Worm (Caenorhabditis elegans) whole organism, mixed stage, embryonic: ENCODE data around the gene F12E12.1.

Experiments used
- bed-3 ChIP-seq: fragments of 200-800 bp; sonication (Bioruptor generic); optimal IDR thresholded peaks from 3 replicates; lab custom pipeline; 2018; ENCODE audit warnings: mild to moderate bottlenecking, missing genetic modification characterization, moderate library complexity, missing compliant biosample characterization
- blmp-1 ChIP-seq: fragments of 150-350 bp; optimal IDR thresholded peaks from 2 replicates; lab custom pipeline; 2014; ENCODE audit warnings: missing biosample characterization, missing genetic modification characterization
- ceh-39 ChIP-seq: fragments of 150-350 bp; optimal IDR thresholded peaks from 2 replicates; lab custom pipeline; 2014; ENCODE audit warnings: missing biosample characterization, missing genetic modification characterization
- cnd-1 ChIP-seq: fragments of 200-800 bp; sonication (Bioruptor generic); optimal IDR thresholded peaks from 2 replicates; lab custom pipeline; 2018; ENCODE audit warnings: mild to moderate bottlenecking, missing genetic modification characterization, missing compliant biosample characterization
- lin-13 ChIP-seq: fragments of 150-350 bp; optimal IDR thresholded peaks from 2 replicates; lab custom pipeline; 2014; ENCODE audit warnings: missing biosample characterization, missing genetic modification characterization
- nhr-237 ChIP-seq: fragments of 150-350 bp; optimal IDR thresholded peaks from 2 replicates; lab custom pipeline; 2014; ENCODE audit warnings: missing biosample characterization, missing genetic modification characterization
- nhr-28 ChIP-seq: fragments of 150-350 bp; optimal IDR thresholded peaks from 2 replicates; lab custom pipeline; 2014; ENCODE audit warnings: missing biosample characterization, missing genetic modification characterization
- pha-4 ChIP-seq: fragments of 150-350 bp; optimal IDR thresholded peaks from 2 replicates; lab custom pipeline; 2018; ENCODE audit warnings: missing biosample characterization, missing genetic modification reagents, missing genetic modification characterization
- sem-2 ChIP-seq: fragments of 200-800 bp; sonication (Bioruptor generic); optimal IDR thresholded peaks from 2 replicates; lab custom pipeline; 2018; ENCODE audit warnings: mild to moderate bottlenecking, missing genetic modification characterization, missing compliant biosample characterization
- snpc-4 ChIP-seq: fragments of 150-350 bp; optimal IDR thresholded peaks from 2 replicates; lab custom pipeline; 2014; ENCODE audit warnings: missing biosample characterization, missing genetic modification characterization
- unc-62 ChIP-seq: fragments of 150-350 bp; optimal IDR thresholded peaks from 2 replicates; lab custom pipeline; 2014; ENCODE audit warnings: missing biosample characterization, missing genetic modification reagents, missing genetic modification characterization

DNA sequence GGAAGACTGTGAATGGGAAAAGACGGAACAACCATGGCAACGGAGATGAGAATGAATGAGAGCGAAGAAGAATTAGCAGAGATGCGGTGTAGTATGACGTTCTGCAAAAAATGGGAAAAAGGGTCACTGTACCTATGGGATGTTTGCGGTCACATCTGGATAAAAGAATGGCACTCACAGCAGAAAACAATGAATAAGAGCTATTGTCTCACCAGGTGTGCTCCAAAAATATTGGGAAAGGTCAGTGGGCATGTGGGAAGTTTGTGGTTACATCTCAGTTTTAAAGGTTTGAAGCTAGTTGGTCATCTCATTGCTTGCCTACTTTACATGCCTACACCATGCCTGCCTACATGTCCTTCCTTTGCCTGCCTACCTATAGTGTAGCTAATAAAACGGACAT lies 9.0 kb downstream of the F12E12.1 start, which contains the start of gene fbxb-91:
- no peak for TF ChIP-seq bed-3 (GFP tag; lab: Kevin White, UChicago)
- no peak for TF ChIP-seq sem-2 (GFP tag; lab: Kevin White, UChicago)
- TF ChIP-seq pha-4 (tag; lab: Kevin White, UChicago): no peak
- no peak for TF ChIP-seq nhr-28
- no peak for TF ChIP-seq snpc-4 (tag; lab: Kevin White, UChicago)
- TF ChIP-seq blmp-1 (tag; lab: Kevin White, UChicago): no peak
- TF ChIP-seq lin-13 (tag; lab: Kevin White, UChicago): no peak
- TF ChIP-seq cnd-1 (tag; lab: Kevin White, UChicago): no peak
- no peak for TF ChIP-seq ceh-39 (tag; lab: Kevin White, UChicago)
- no peak for TF ChIP-seq nhr-237 (tag; lab: Kevin White, UChicago)
- TF ChIP-seq unc-62: no peak
